Fruit fly (Drosophila melanogaster) whole organism, embryonic: ENCODE data around the gene wds.
A peak's percentile ranks its signal among the peaks of the same experiment; 100 is the strongest.

Source experiments
- CG1024 ChIP-seq: fragments of 200-800 bp; sonication (Bioruptor generic); IDR thresholded peaks from 2 replicates; pipeline ENCODE4 v1.3.6; 2022; ENCODE audit warnings: missing biosample characterization, missing genetic modification characterization
- CG11560 ChIP-seq: fragments of 200-800 bp; sonication (Bioruptor generic); IDR thresholded peaks from 3 replicates; pipeline ENCODE4 v1.3.6; 2022; ENCODE audit warnings: missing biosample characterization, missing genetic modification characterization
- CG12942 ChIP-seq: fragments of 200-800 bp; sonication (Bioruptor generic); optimal IDR thresholded peaks from 3 replicates; lab custom pipeline; 2016; ENCODE audit warnings: missing biosample characterization, missing genetic modification characterization
- CG13287 ChIP-seq: fragments of 200-800 bp; sonication (Bioruptor generic); IDR thresholded peaks from 2 replicates; pipeline ENCODE4 v1.3.6; 2022; ENCODE audit warnings: missing biosample characterization, missing genetic modification characterization; ENCODE audit not compliant: partially characterized antibody
- CG15514 ChIP-seq: fragments of 200-800 bp; sonication (Bioruptor generic); optimal IDR thresholded peaks from 3 replicates; lab custom pipeline; 2017; ENCODE audit warnings: missing biosample characterization, missing genetic modification characterization, mild to moderate bottlenecking, moderate library complexity, missing genetic modification reagents
- CG17186 ChIP-seq: fragments of 200-800 bp; sonication (Bioruptor generic); optimal IDR thresholded peaks from 3 replicates; lab custom pipeline; 2017; ENCODE audit warnings: missing biosample characterization, missing genetic modification reagents, missing genetic modification characterization
- CG17385 ChIP-seq: fragments of 200-800 bp; sonication (Bioruptor generic); optimal IDR thresholded peaks from 3 replicates; lab custom pipeline; 2018; ENCODE audit warnings: missing biosample characterization, mild to moderate bottlenecking, missing genetic modification characterization
- CG17612 ChIP-seq: fragments of 200-800 bp; sonication (Bioruptor generic); IDR thresholded peaks from 2 replicates; pipeline ENCODE4 v1.3.6; 2022; ENCODE audit warnings: missing biosample characterization, missing genetic modification characterization
- CG30431 ChIP-seq: fragments of 200-800 bp; sonication (Bioruptor generic); optimal IDR thresholded peaks from 2 replicates; lab custom pipeline; 2017; ENCODE audit warnings: missing biosample characterization, missing genetic modification characterization
- CG31388 ChIP-seq: fragments of 200-800 bp; sonication (Bioruptor generic); optimal IDR thresholded peaks from 2 replicates; lab custom pipeline; 2016; ENCODE audit warnings: missing biosample characterization, missing genetic modification characterization
- CG3726 ChIP-seq: fragments of 200-800 bp; sonication (Bioruptor generic); IDR thresholded peaks from 3 replicates; pipeline ENCODE4, ENCODE4 v1.3.6; 2022; ENCODE audit warnings: missing biosample characterization, missing genetic modification characterization
- CG4617 ChIP-seq: fragments of 200-800 bp; sonication (Bioruptor generic); optimal IDR thresholded peaks from 3 replicates; lab custom pipeline; 2016; ENCODE audit warnings: missing biosample characterization, missing genetic modification characterization, borderline replicate concordance
- CG5245 ChIP-seq: fragments of 200-800 bp; sonication (Bioruptor generic); optimal IDR thresholded peaks from 3 replicates; lab custom pipeline; 2016; ENCODE audit warnings: missing biosample characterization, missing genetic modification characterization
- CG6272 ChIP-seq: fragments of 200-800 bp; sonication (Bioruptor generic); IDR thresholded peaks from 2 replicates; pipeline ENCODE4 v1.3.6; 2022; ENCODE audit warnings: missing biosample characterization, missing genetic modification characterization
- CG6854 ChIP-seq: fragments of 200-800 bp; sonication (Bioruptor generic); optimal IDR thresholded peaks from 3 replicates; lab custom pipeline; 2017; ENCODE audit warnings: missing biosample characterization, mild to moderate bottlenecking, missing genetic modification characterization
- CG8478 ChIP-seq: fragments of >200 bp; optimal IDR thresholded peaks from 2 replicates; lab custom pipeline; 2018
- CG9727 ChIP-seq: fragments of 200-800 bp; sonication (Bioruptor generic); optimal IDR thresholded peaks from 3 replicates; lab custom pipeline; 2017; ENCODE audit warnings: missing biosample characterization, mild to moderate bottlenecking, missing genetic modification characterization
- CHES-1-like ChIP-seq: fragments of 200-800 bp; sonication (Bioruptor generic); optimal IDR thresholded peaks from 2 replicates; lab custom pipeline; 2016; ENCODE audit warnings: missing biosample characterization, missing genetic modification characterization
- D ChIP-seq, 2 experiments: fragments of 200-800 bp in 1 of 2; fragments of >200 bp in 1 of 2; sonication (Bioruptor generic) in 1 of 2; optimal IDR thresholded peaks; 2 replicates in 1 of 2; 3 replicates in 1 of 2; lab custom pipeline; 2017; ENCODE audit warnings: mild to moderate bottlenecking in 1 of 2, missing biosample characterization in 1 of 2, missing genetic modification characterization in 1 of 2, missing genetic modification reagents in 1 of 2
- Dref ChIP-seq: fragments of 200-800 bp; sonication (Bioruptor generic); IDR thresholded peaks from 2 replicates; pipeline ENCODE4 v1.3.6; 2022; ENCODE audit warnings: missing biosample characterization, missing genetic modification characterization
- Drgx ChIP-seq: fragments of 200-800 bp; sonication (Bioruptor generic); IDR thresholded peaks from 2 replicates; pipeline ENCODE4 v1.3.6; 2022; ENCODE audit warnings: missing biosample characterization, missing genetic modification characterization
- HLH3B ChIP-seq: fragments of 200-800 bp; sonication (Bioruptor generic); IDR thresholded peaks from 2 replicates; pipeline ENCODE4 v1.3.6; 2022; ENCODE audit warnings: missing biosample characterization, missing genetic modification characterization
- HLHmδ ChIP-seq: fragments of 200-800 bp; sonication (Bioruptor generic); optimal IDR thresholded peaks from 2 replicates; lab custom pipeline; 2018; ENCODE audit warnings: missing biosample characterization, mild to moderate bottlenecking, missing genetic modification characterization, moderate library complexity
- MESR4 ChIP-seq: fragments of 200-800 bp; sonication (Bioruptor generic); optimal IDR thresholded peaks from 2 replicates; lab custom pipeline; 2018; ENCODE audit warnings: missing biosample characterization, mild to moderate bottlenecking, missing genetic modification characterization, moderate library complexity
- Med ChIP-seq: fragments of 200-800 bp; sonication (Bioruptor generic); peaks from one replicate; lab custom pipeline; 2016; ENCODE audit warnings: missing biosample characterization, missing genetic modification characterization, mild to moderate bottlenecking, inconsistent platforms, moderate library complexity
- NC2β ChIP-seq: fragments of 200-800 bp; sonication (Bioruptor generic); optimal IDR thresholded peaks from 2 replicates; lab custom pipeline; 2016; ENCODE audit warnings: missing biosample characterization, missing genetic modification characterization
- Pdp1 ChIP-seq, 2 experiments: fragments of 200-800 bp; sonication (Bioruptor generic); optimal IDR thresholded peaks; 3 replicates each; lab custom pipeline; 2016; ENCODE audit warnings: missing biosample characterization in 2 of 2, missing genetic modification characterization in 2 of 2, mild to moderate bottlenecking in 1 of 2, moderate library complexity in 1 of 2
- Vsx1 ChIP-seq: fragments of 200-800 bp; sonication (Bioruptor generic); optimal IDR thresholded peaks from 2 replicates; lab custom pipeline; 2017; ENCODE audit warnings: missing biosample characterization, mild to moderate bottlenecking, missing genetic modification characterization, missing genetic modification reagents
- ara ChIP-seq: fragments of 200-800 bp; sonication (Bioruptor generic); IDR thresholded peaks from 2 replicates; pipeline ENCODE4 v1.3.6; 2022; ENCODE audit warnings: missing biosample characterization, missing genetic modification characterization
- bab2 ChIP-seq: fragments of 200-800 bp; sonication (Bioruptor generic); optimal IDR thresholded peaks from 2 replicates; lab custom pipeline; 2016; ENCODE audit warnings: missing biosample characterization, missing genetic modification characterization
- cad ChIP-seq: fragments of >200 bp; optimal IDR thresholded peaks from 2 replicates; lab custom pipeline; 2017; ENCODE audit warnings: missing biosample characterization, missing genetic modification characterization
- ci ChIP-seq: fragments of 200-800 bp; sonication (Bioruptor generic); IDR thresholded peaks from 3 replicates; pipeline ENCODE4 v1.3.6; 2022; ENCODE audit warnings: missing biosample characterization, missing genetic modification characterization
- crc ChIP-seq: fragments of 200-800 bp; sonication (Bioruptor generic); optimal IDR thresholded peaks from 2 replicates; lab custom pipeline; 2016; ENCODE audit warnings: missing biosample characterization, missing genetic modification characterization
- crol ChIP-seq: fragments of 200-800 bp; sonication (Bioruptor generic); IDR thresholded peaks from 2 replicates; pipeline ENCODE4 v1.3.6; 2022; ENCODE audit warnings: missing biosample characterization, missing genetic modification characterization
- dati ChIP-seq: fragments of 200-800 bp; sonication (Bioruptor generic); IDR thresholded peaks from 2 replicates; pipeline ENCODE4 v1.3.6; 2022; ENCODE audit warnings: missing biosample characterization, missing genetic modification characterization
- eve ChIP-seq, 2 experiments: fragments of >200 bp; optimal IDR thresholded peaks; 2 replicates each; lab custom pipeline; 2017; ENCODE audit warnings: missing biosample characterization in 2 of 2, missing genetic modification characterization in 2 of 2
- gfzf ChIP-seq: fragments of 200-800 bp; sonication (Bioruptor generic); optimal IDR thresholded peaks from 2 replicates; lab custom pipeline; 2016; ENCODE audit warnings: missing biosample characterization, mild to moderate bottlenecking, missing genetic modification characterization, moderate library complexity
- grau ChIP-seq: fragments of 200-800 bp; optimal IDR thresholded peaks from 3 replicates; lab custom pipeline; 2019; ENCODE audit warnings: missing biosample characterization, mild to moderate bottlenecking, missing genetic modification characterization, moderate library complexity
- gro ChIP-seq: fragments of 200-800 bp; sonication (Bioruptor generic); optimal IDR thresholded peaks from 2 replicates; lab custom pipeline; 2016; ENCODE audit warnings: missing biosample characterization, missing genetic modification characterization
- lbe ChIP-seq: fragments of 200-800 bp; sonication (Bioruptor generic); optimal IDR thresholded peaks from 2 replicates; lab custom pipeline; 2016; ENCODE audit warnings: missing biosample characterization, mild to moderate bottlenecking, missing genetic modification characterization
- nau ChIP-seq: fragments of 200-800 bp; sonication (Bioruptor generic); optimal IDR thresholded peaks from 3 replicates; lab custom pipeline; 2017; ENCODE audit warnings: missing biosample characterization, mild to moderate bottlenecking, missing genetic modification characterization, missing genetic modification reagents
- nmo ChIP-seq: fragments of 200-800 bp; sonication (Bioruptor generic); optimal IDR thresholded peaks from 2 replicates; lab custom pipeline; 2018; ENCODE audit warnings: missing biosample characterization, mild to moderate bottlenecking, missing genetic modification characterization, moderate library complexity
- sd ChIP-seq: fragments of 200-800 bp; sonication (Bioruptor generic); optimal IDR thresholded peaks from 3 replicates; lab custom pipeline; 2018; ENCODE audit warnings: missing biosample characterization, mild to moderate bottlenecking, missing genetic modification characterization, moderate library complexity
- sens ChIP-seq: fragments of 200-800 bp; sonication (Bioruptor generic); peaks from one replicate; lab custom pipeline; 2016; ENCODE audit warnings: missing biosample characterization, missing genetic modification characterization
- slbo ChIP-seq: fragments of 200-800 bp; sonication (Bioruptor generic); IDR thresholded peaks from 2 replicates; pipeline ENCODE4 v1.3.6; 2022; ENCODE audit warnings: missing biosample characterization, missing genetic modification characterization
- stwl ChIP-seq: fragments of 200-800 bp; sonication (Bioruptor generic); optimal IDR thresholded peaks from 3 replicates; lab custom pipeline; 2018; ENCODE audit warnings: missing biosample characterization, mild to moderate bottlenecking, missing genetic modification characterization, moderate library complexity
- tio ChIP-seq: fragments of 200-800 bp; sonication (Bioruptor generic); optimal IDR thresholded peaks from 2 replicates; lab custom pipeline; 2017; ENCODE audit warnings: missing biosample characterization, missing genetic modification characterization, inconsistent platforms
- trem ChIP-seq: fragments of 200-800 bp; optimal IDR thresholded peaks from 3 replicates; lab custom pipeline; 2019; ENCODE audit warnings: missing biosample characterization, mild to moderate bottlenecking, missing genetic modification characterization, moderate library complexity
- unc-4 ChIP-seq: fragments of 200-800 bp; sonication (Bioruptor generic); IDR thresholded peaks from 2 replicates; pipeline ENCODE4 v1.3.6; 2022; ENCODE audit warnings: missing biosample characterization, missing genetic modification characterization; ENCODE audit not compliant: partially characterized antibody
- yki ChIP-seq: fragments of >200 bp; optimal IDR thresholded peaks from 3 replicates; lab custom pipeline; 2018

The wds gene

DNA sequence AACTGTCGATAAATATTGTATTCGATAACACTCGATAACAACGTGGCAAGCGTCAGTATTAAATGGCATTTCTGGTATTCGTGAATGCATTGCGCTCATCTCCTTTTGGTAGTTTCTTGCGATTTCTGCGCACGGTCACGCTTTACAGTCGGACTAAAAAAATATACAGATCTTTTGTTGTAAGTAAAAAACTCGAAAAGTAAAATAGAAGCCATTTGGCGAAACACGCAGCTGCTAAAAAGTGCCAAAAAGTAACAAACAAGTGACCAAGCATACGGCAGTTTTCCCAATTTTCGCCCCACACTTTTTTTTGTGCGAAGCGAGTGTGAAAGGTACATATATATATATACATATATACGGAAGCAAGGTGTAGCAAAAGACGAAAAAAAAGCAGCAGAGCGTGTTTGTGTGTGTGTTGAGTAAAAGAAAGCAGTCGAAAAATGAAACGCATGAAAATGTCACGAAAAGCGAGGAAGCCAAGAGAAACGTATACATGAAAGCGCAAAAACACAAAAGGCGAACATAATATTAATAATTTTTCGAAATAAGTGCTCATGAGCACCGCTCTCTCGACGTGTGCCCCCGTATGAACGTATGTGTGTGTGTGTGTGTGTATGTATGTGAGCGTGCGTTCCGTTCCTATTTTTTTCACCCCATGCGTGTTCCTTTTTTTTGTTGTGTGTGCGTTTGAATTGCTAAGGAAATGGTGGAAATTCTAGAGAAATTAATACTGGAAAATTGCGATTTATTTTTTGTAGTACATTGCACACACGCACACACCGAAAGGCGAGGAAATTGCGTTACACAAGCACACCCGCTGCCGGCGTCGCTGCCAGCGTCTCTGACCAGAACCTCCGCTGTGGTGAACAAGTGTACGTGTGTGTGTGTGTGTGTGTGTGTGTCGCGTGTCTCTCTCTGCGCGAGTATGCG lies 48.3 kb downstream of the wds start, which contains the start of gene sgg (continued):
- peak; percentile 82 for TF ChIP-seq Dref (GFP tag; lab: Robert Waterston, UW)
- TF ChIP-seq CG8478 (lab: Kevin White, UChicago) = peak; percentile 93
- peak; percentile 98 for TF ChIP-seq CG11560
- peak; percentile 26 for TF ChIP-seq NC2β (GFP tag; lab: Kevin White, UChicago)
- TF ChIP-seq sens (GFP tag; lab: Kevin White, UChicago) = peak; percentile 40
- TF ChIP-seq CG1024 (GFP tag; lab: Robert Waterston, UW) = no peak
- peak; percentile 26 for TF ChIP-seq CG17186
- peak; percentile 2 for TF ChIP-seq lbe (GFP tag; lab: Kevin White, UChicago)
- no peak for TF ChIP-seq crc (GFP tag; lab: Kevin White, UChicago)
- no peak for TF ChIP-seq ci
- peak; percentile 71 for TF ChIP-seq stwl
- TF ChIP-seq MESR4 (GFP tag; lab: Kevin White, UChicago) = peak; percentile 73
- TF ChIP-seq CG5245 (GFP tag; lab: Kevin White, UChicago) = no peak
- no peak for TF ChIP-seq CHES-1-like
- peak; percentile 9 for TF ChIP-seq HLHmδ (GFP tag; lab: Kevin White, UChicago)
- TF ChIP-seq tio (GFP tag; lab: Kevin White, UChicago) = no peak
- TF ChIP-seq CG17612 (GFP tag; lab: Robert Waterston, UW) = no peak
- TF ChIP-seq unc-4 = peak; percentile 29; the same call in 1 of the 2 replicates
- TF ChIP-seq cad (GFP tag; lab: Kevin White, UChicago) = no peak
- peak; percentile 60 for TF ChIP-seq CG15514
- peak; percentile 77 for TF ChIP-seq Med (GFP tag; lab: Kevin White, UChicago)
- no peak for TF ChIP-seq CG17385 (GFP tag; lab: Kevin White, UChicago)
- no peak for TF ChIP-seq Vsx1 (GFP tag; lab: Kevin White, UChicago)
- no peak for TF ChIP-seq crol (GFP tag; lab: Robert Waterston, UW)
- TF ChIP-seq yki = no peak
- TF ChIP-seq gfzf (GFP tag; lab: Kevin White, UChicago) = peak; percentile 89
- TF ChIP-seq eve (GFP tag; optimal IDR thresholded peaks at IDR 0.05; lab: Kevin White, UChicago) = no peak
- TF ChIP-seq gro (GFP tag; lab: Kevin White, UChicago) = no peak
- peak; percentile 49 for TF ChIP-seq CG13287
- peak in 1 of 2 experiments; percentile 95 for TF ChIP-seq Pdp1 (GFP tag; optimal IDR thresholded peaks at IDR 0.05; lab: Kevin White, UChicago)
- peak; percentile 21 for TF ChIP-seq sd (tag; lab: Kevin White, UChicago)
- TF ChIP-seq D (optimal IDR thresholded peaks at IDR 0.05; lab: Kevin White, UChicago) = no peak
- TF ChIP-seq D (GFP tag; optimal IDR thresholded peaks at IDR 0.05; lab: Kevin White, UChicago) = no peak
- TF ChIP-seq CG12942 (GFP tag; lab: Kevin White, UChicago) = no peak
- no peak for TF ChIP-seq bab2
- TF ChIP-seq trem (tag; lab: Kevin White, UChicago) = peak; percentile 21
- peak; percentile 20; the same call in 1 of the 2 replicates for TF ChIP-seq ara
- no peak for TF ChIP-seq CG6272 (GFP tag; lab: Robert Waterston, UW)
- TF ChIP-seq nau (GFP tag; lab: Kevin White, UChicago) = no peak
- TF ChIP-seq, all 482 proteins: peak for 60

DNA sequence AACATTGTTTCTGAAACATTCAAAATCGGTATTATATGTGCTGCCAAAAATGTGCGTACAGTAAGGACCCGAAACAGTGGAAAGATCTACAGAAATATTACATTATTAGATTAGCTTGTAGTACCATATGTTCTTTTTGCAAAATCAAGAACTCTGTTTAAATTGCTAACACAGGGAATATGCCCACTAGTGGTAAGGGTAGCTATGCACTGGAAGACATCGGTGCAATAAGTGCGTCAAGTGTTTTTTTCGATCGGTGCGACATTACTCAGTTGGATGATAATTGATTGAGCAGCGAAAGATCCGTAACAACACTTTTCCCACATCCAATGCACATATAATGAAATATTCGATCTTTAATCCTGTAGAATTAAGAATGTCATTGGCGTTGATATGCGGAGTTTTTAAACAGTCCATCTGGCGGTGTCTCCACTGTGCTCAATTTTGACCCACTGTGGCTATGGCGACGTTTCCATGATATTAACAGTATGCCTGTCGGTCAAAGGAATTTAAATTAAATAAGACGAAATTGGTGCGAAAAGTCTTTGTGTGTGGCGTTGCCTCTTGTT lies 49.4 kb downstream of the wds start:
- TF ChIP-seq CG4617 (GFP tag; lab: Kevin White, UChicago) (no peak), dati (GFP tag; lab: Robert Waterston, UW) (no peak), MESR4 (GFP tag; lab: Kevin White, UChicago) (no peak), Drgx (GFP tag; lab: Robert Waterston, UW) (peak; percentile 41; the same call in 1 of the 2 replicates), nmo (GFP tag; lab: Kevin White, UChicago) (no peak), CG3726 (GFP tag; lab: Robert Waterston, UW) (0 out of 3 replicates have a peak, but pooled peaks have one; percentile 48), grau (tag; lab: Kevin White, UChicago) (peak; percentile 11), CG30431 (no peak), CG9727 (GFP tag; lab: Kevin White, UChicago) (peak; percentile 21), sens (GFP tag; lab: Kevin White, UChicago) (peak; percentile 71), CG6854 (GFP tag; lab: Kevin White, UChicago) (no peak), slbo (peak; percentile 21; the same call in 1 of the 2 replicates), HLH3B (GFP tag; lab: Robert Waterston, UW) (0 out of 2 replicates have a peak, but pooled peaks have one; percentile 11), CG31388 (GFP tag; lab: Kevin White, UChicago) (no peak)
